Fruit fly (Drosophila melanogaster): Measurements from ENCODE around the gene CG34328.

Gene CG34328

dm6 chrX:18356141-18356600 lies 43.7 kb downstream of the CG34328 start, which contains the start of gene kairos (continued):
- TF ChIP-seq Nf-YA (GFP tag; IDR thresholded peaks at IDR 0.05), result no peak
- no peak for TF ChIP-seq zfh2 (GFP tag; optimal IDR thresholded peaks at IDR 0.05)
- TF ChIP-seq CG7271 (tag; optimal IDR thresholded peaks at IDR 0.05), result no peak
- no peak for TF ChIP-seq CG14014 (GFP tag; IDR thresholded peaks at IDR 0.05)
- no peak for TF ChIP-seq CG10321 (GFP tag; IDR thresholded peaks at IDR 0.05)
- TF ChIP-seq ftz-f1 (GFP tag; optimal IDR thresholded peaks at IDR 0.05), result no peak
- no peak for TF ChIP-seq pb (GFP tag; optimal IDR thresholded peaks at IDR 0.05)
- peak; percentile 31 for TF ChIP-seq cg (GFP tag; optimal IDR thresholded peaks at IDR 0.05)
- peak; percentile 28 for TF ChIP-seq lab (GFP tag; optimal IDR thresholded peaks at IDR 0.05)
- no peak for TF ChIP-seq CG2202 (tag; optimal IDR thresholded peaks at IDR 0.05)
- TF ChIP-seq CG6765 (GFP tag; optimal IDR thresholded peaks at IDR 0.05), result no peak
- TF ChIP-seq CG15011 (GFP tag; optimal IDR thresholded peaks at IDR 0.05), result no peak
- TF ChIP-seq CG13894 (tag; optimal IDR thresholded peaks at IDR 0.05), result no peak
- TF ChIP-seq CG4707 (GFP tag; optimal IDR thresholded peaks at IDR 0.05), result no peak
- TF ChIP-seq shn (GFP tag; optimal IDR thresholded peaks at IDR 0.05), result no peak
- no peak for TF ChIP-seq lola (GFP tag; optimal IDR thresholded peaks at IDR 0.05)
- no peak for TF ChIP-seq CG12236 (GFP tag; optimal IDR thresholded peaks at IDR 0.05)
- TF ChIP-seq CG4282 (GFP tag; optimal IDR thresholded peaks at IDR 0.05), result no peak
- no peak for TF ChIP-seq CG11723 (GFP tag; optimal IDR thresholded peaks at IDR 0.05)
- TF ChIP-seq CG2120 (GFP tag; optimal IDR thresholded peaks at IDR 0.05), result no peak
- TF ChIP-seq CG10267 (tag; optimal IDR thresholded peaks at IDR 0.05), result peak; percentile 20
- TF ChIP-seq CG31388 (GFP tag; optimal IDR thresholded peaks at IDR 0.05), result no peak
- TF ChIP-seq zf30C (GFP tag; optimal IDR thresholded peaks at IDR 0.05), result no peak
- TF ChIP-seq corto (GFP tag; optimal IDR thresholded peaks at IDR 0.05), result no peak
- no peak for TF ChIP-seq ab (GFP tag; optimal IDR thresholded peaks at IDR 0.05)
- TF ChIP-seq tap (tag; optimal IDR thresholded peaks at IDR 0.05), result no peak
- TF ChIP-seq pan (optimal IDR thresholded peaks at IDR 0.05), result no peak
- peak in 1 of 2 experiments; percentile 61 for TF ChIP-seq pan (GFP tag; optimal IDR thresholded peaks at IDR 0.05 in 1 of 2, IDR thresholded peaks at IDR 0.05 in 1 of 2)
- peak; percentile 29 for TF ChIP-seq HHEX (GFP tag; optimal IDR thresholded peaks at IDR 0.05)
- TF ChIP-seq Hmx (GFP tag; optimal IDR thresholded peaks at IDR 0.05), result no peak
- no peak for TF ChIP-seq lov (optimal IDR thresholded peaks at IDR 0.05)
- no peak for TF ChIP-seq lov (GFP tag; IDR thresholded peaks at IDR 0.05)
- TF ChIP-seq wek (GFP tag; optimal IDR thresholded peaks at IDR 0.05), result no peak
- no peak for TF ChIP-seq CG11695 (GFP tag; IDR thresholded peaks at IDR 0.05)
- peak; percentile 41; the same call in 1 of the 2 replicates for TF ChIP-seq Ptx1 (GFP tag; IDR thresholded peaks at IDR 0.05)
- TF ChIP-seq CG14441 (GFP tag; IDR thresholded peaks at IDR 0.05), result no peak
- no peak for TF ChIP-seq otp (GFP tag; IDR thresholded peaks at IDR 0.05)
- TF ChIP-seq Dp (GFP tag; optimal IDR thresholded peaks at IDR 0.05), result no peak
- TF ChIP-seq pho (GFP tag; optimal IDR thresholded peaks at IDR 0.05), result no peak
- TF ChIP-seq run (tag; optimal IDR thresholded peaks at IDR 0.05), result no peak
- TF ChIP-seq croc (GFP tag; conservative IDR thresholded peaks at IDR 0.05), result no peak
- peak; percentile 8 for TF ChIP-seq CG18262 (tag; optimal IDR thresholded peaks at IDR 0.05)
- no peak for TF ChIP-seq mld (GFP tag; IDR thresholded peaks at IDR 0.05; ENCODE audit: partially characterized antibody)
- TF ChIP-seq CG6854 (GFP tag; optimal IDR thresholded peaks at IDR 0.05), result no peak
- no peak for TF ChIP-seq CG4360 (GFP tag; IDR thresholded peaks at IDR 0.05)
- no peak for TF ChIP-seq CG12104 (GFP tag; optimal IDR thresholded peaks at IDR 0.05)
- TF ChIP-seq CG2678 (tag; optimal IDR thresholded peaks at IDR 0.05), result peak; percentile 39
- TF ChIP-seq pros (GFP tag; optimal IDR thresholded peaks at IDR 0.05), result no peak
- no peak for TF ChIP-seq dm (GFP tag; optimal IDR thresholded peaks at IDR 0.05)
- no peak for TF ChIP-seq org-1 (GFP tag; optimal IDR thresholded peaks at IDR 0.05)
- no peak for TF ChIP-seq Hr78 (GFP tag; optimal IDR thresholded peaks at IDR 0.05)
- TF ChIP-seq CG8478 (optimal IDR thresholded peaks at IDR 0.05), result no peak

All from whole organism, embryonic.